Worm (Caenorhabditis elegans) whole organism, L1 larva: Measurements from ENCODE around the gene oac-11.

Source experiments
- C16A3.4 ChIP-seq: fragments of 150-350 bp; optimal IDR thresholded peaks from 2 replicates; lab custom pipeline; 2014; ENCODE audit warnings: missing biosample characterization, missing genetic modification characterization
- ama-1 ChIP-seq: fragments of 150-350 bp; optimal IDR thresholded peaks from 2 replicates; lab custom pipeline; 2014
- elt-2 ChIP-seq: sonication (generic microtip); optimal IDR thresholded peaks from 2 replicates; lab custom pipeline; 2016; ENCODE audit warnings: missing genetic modification characterization, mild to moderate bottlenecking, inconsistent platforms, missing compliant biosample characterization, missing genetic modification reagents
- fos-1 ChIP-seq: fragments of 150-350 bp; optimal IDR thresholded peaks from 2 replicates; lab custom pipeline; 2014; ENCODE audit warnings: missing biosample characterization, missing genetic modification characterization
- jun-1 ChIP-seq: fragments of 150-350 bp; optimal IDR thresholded peaks from 2 replicates; lab custom pipeline; 2014; ENCODE audit warnings: missing biosample characterization, missing genetic modification reagents, missing genetic modification characterization
- nhr-76 ChIP-seq: sonication (generic microtip); optimal IDR thresholded peaks from 2 replicates; lab custom pipeline; 2017; ENCODE audit warnings: missing biosample characterization, missing genetic modification characterization
- pqm-1 ChIP-seq: sonication (generic microtip); optimal IDR thresholded peaks from 3 replicates; lab custom pipeline; 2017; ENCODE audit warnings: missing biosample characterization, missing genetic modification characterization
- ztf-11 ChIP-seq, 2 experiments: sonication (generic microtip); optimal IDR thresholded peaks; 2 replicates each; lab custom pipeline; 2016 to 2017; ENCODE audit warnings: missing genetic modification characterization in 2 of 2, missing biosample characterization in 1 of 2, missing compliant biosample characterization in 1 of 2

ce11 chrII:3906615-3907190, 46.0 kb upstream of the oac-11 start, which contains the start of the genes F53C3.11 and fbxb-103:
- TF ChIP-seq ztf-11 (tag; optimal IDR thresholded peaks at IDR 0.05; lab: Kevin White, UChicago) (no peak), elt-2 (tag; lab: Kevin White, UChicago) (no peak), ama-1 (lab: Kevin White, UChicago) (no peak), C16A3.4 (tag; lab: Kevin White, UChicago) (no peak), nhr-76 (tag; lab: Kevin White, UChicago) (no peak), pqm-1 (no peak), jun-1 (tag; lab: Kevin White, UChicago) (no peak), fos-1 (tag; lab: Kevin White, UChicago) (no peak)
